Fruit fly (Drosophila melanogaster) whole organism, embryonic: ENCODE data around the gene CG4218.

Experiments
- Deaf1 ChIP-seq: fragments of 200-800 bp; optimal IDR thresholded peaks from 3 replicates; lab custom pipeline; 2019; ENCODE audit warnings: missing biosample characterization, mild to moderate bottlenecking, missing genetic modification characterization, moderate library complexity
- Kr ChIP-seq: fragments of 200-800 bp; sonication (Bioruptor generic); optimal IDR thresholded peaks from 2 replicates; lab custom pipeline; 2017; ENCODE audit warnings: missing biosample characterization, mild to moderate bottlenecking, missing genetic modification characterization

dm6 chr2L:14573216-14573909 is 24.5 kb upstream of the CG4218 start:
- TF ChIP-seq Deaf1 (tag; lab: Kevin White, UChicago) (no peak), Kr (GFP tag; lab: Kevin White, UChicago) (no peak)
